Worm (Caenorhabditis elegans): Measurements from ENCODE around the gene F40F11.3.

F40F11.3 gene

DNA sequence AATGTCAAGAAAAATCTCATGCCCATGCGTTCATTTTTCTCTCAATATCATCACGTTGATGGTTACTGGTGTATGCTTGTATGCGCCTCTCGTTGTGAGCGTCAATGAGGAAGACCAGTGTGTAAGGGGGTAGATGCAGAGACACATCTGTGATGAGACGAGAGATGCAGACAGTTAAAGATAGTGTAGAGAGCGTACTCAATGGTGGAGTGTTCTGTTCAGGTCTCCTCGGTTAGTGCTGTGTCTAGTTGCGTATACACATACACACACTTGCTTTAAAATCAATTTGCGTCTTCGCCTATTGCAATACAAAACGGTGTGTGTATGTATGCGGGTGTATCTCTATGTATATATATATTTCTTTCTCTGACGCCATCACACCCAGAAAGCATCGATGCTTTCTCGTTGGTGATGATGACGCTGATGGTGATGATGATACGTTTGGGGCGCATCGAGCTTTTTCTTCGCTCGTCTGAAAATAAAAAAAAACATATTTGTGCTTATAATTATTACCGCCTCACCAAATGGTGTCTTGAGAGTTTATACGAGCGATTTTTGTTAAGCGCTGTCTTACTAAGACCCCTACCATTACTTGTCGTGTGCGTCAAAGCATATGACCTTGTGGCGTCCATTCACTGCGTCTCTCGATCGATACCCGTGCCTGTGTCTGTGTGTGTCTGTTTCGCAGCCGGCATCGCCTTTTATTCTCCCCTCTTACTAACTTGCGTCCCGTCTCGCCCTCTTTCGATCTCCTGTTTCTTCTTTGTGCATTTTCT is at the start of gene F40F11.3 (continued):
- TF ChIP-seq ceh-8 (GFP tag; optimal IDR thresholded peaks at IDR 0.05) (peak; percentile 80), C04F5.9 (tag; optimal IDR thresholded peaks at IDR 0.05) (peak; percentile 61), lin-39 (tag; optimal IDR thresholded peaks at IDR 0.05) (peak; percentile 25), vab-15 (tag; optimal IDR thresholded peaks at IDR 0.05) (peak; percentile 85), pax-3 (tag; optimal IDR thresholded peaks at IDR 0.05) (peak; percentile 73), irx-1 (tag; optimal IDR thresholded peaks at IDR 0.05) (peak; percentile 34), skn-1 (tag; optimal IDR thresholded peaks at IDR 0.05) (peak; percentile 67), elt-3 (tag; optimal IDR thresholded peaks at IDR 0.05) (peak in 3 of 6 experiments; percentile 44 to 81 (median 79)), xbp-1 (tag; optimal IDR thresholded peaks at IDR 0.05) (peak; percentile 74), sptf-1 (tag; optimal IDR thresholded peaks at IDR 0.05) (no peak), ceh-90 (tag; optimal IDR thresholded peaks at IDR 0.05) (no peak), lin-14 (GFP tag; optimal IDR thresholded peaks at IDR 0.05) (peak; percentile 97), fkh-8 (tag; optimal IDR thresholded peaks at IDR 0.05) (peak; percentile 86), grh-1 (GFP tag; IDR thresholded peaks at IDR 0.05) (peak; percentile 46), unc-62 (GFP tag; optimal IDR thresholded peaks at IDR 0.05) (peak; percentile 1), sup-37 (GFP tag; optimal IDR thresholded peaks at IDR 0.05) (no peak), dsc-1 (tag; optimal IDR thresholded peaks at IDR 0.05) (peak; percentile 93), unc-98 (GFP tag; IDR thresholded peaks at IDR 0.05) (no peak), lir-3 (tag; optimal IDR thresholded peaks at IDR 0.05; ENCODE audit: poor library complexity) (peak; percentile 83), lin-13 (GFP tag; optimal IDR thresholded peaks at IDR 0.05) (peak; percentile 68), nhr-90 (tag; optimal IDR thresholded peaks at IDR 0.05; ENCODE audit: poor library complexity) (peak; percentile 78), nhr-77 (tag; optimal IDR thresholded peaks at IDR 0.05) (peak; percentile 78), ceh-82 (tag; optimal IDR thresholded peaks at IDR 0.05) (peak; percentile 65 to 91 (median 78)), lsy-2 (tag; optimal IDR thresholded peaks at IDR 0.05) (peak; percentile 84 to 90), mef-2 (tag; optimal IDR thresholded peaks at IDR 0.05) (peak; percentile 6), ets-5 (GFP tag; IDR thresholded peaks at IDR 0.05) (no peak), nhr-237 (tag; optimal IDR thresholded peaks at IDR 0.05) (peak; percentile 85), mab-9 (GFP tag; IDR thresholded peaks at IDR 0.05) (0 out of 2 replicates have a peak, but pooled peaks have one; percentile 30), aha-1 (tag; optimal IDR thresholded peaks at IDR 0.05) (no peak), hlh-4 (tag; optimal IDR thresholded peaks at IDR 0.05) (no peak), pqm-1 (tag; optimal IDR thresholded peaks at IDR 0.05) (peak; percentile 33), ceh-63 (GFP tag; optimal IDR thresholded peaks at IDR 0.05) (no peak), C16A3.4 (tag; optimal IDR thresholded peaks at IDR 0.05) (peak; percentile 89), F16B12.6 (tag; optimal IDR thresholded peaks at IDR 0.05) (no peak)

ce11 chrIV:11641802-11642201 is 48.0 kb upstream of the F40F11.3 start, which contains the start of gene ZK809.1:
Gene ZK809.1, plus strand, starts transcription at chrIV:11642102.
- TF ChIP-seq rnt-1 (tag; optimal IDR thresholded peaks at IDR 0.05) (no peak), mep-1 (tag; optimal IDR thresholded peaks at IDR 0.05) (no peak), nhr-237 (tag; optimal IDR thresholded peaks at IDR 0.05) (no peak), hlh-4 (tag; optimal IDR thresholded peaks at IDR 0.05) (no peak), hlh-17 (GFP tag; optimal IDR thresholded peaks at IDR 0.05; ENCODE audit: borderline replicate concordance) (no peak), nhr-84 (tag; optimal IDR thresholded peaks at IDR 0.05) (no peak), unc-62 (GFP tag; optimal IDR thresholded peaks at IDR 0.05) (no peak), ceh-8 (GFP tag; optimal IDR thresholded peaks at IDR 0.05) (no peak), dsc-1 (tag; optimal IDR thresholded peaks at IDR 0.05) (no peak), unc-30 (tag; optimal IDR thresholded peaks at IDR 0.05) (no peak), fkh-10 (GFP tag; optimal IDR thresholded peaks at IDR 0.05) (no peak), unc-98 (GFP tag; IDR thresholded peaks at IDR 0.05) (no peak), zag-1 (tag; optimal IDR thresholded peaks at IDR 0.05) (no peak), efl-3 (GFP tag; optimal IDR thresholded peaks at IDR 0.05) (no peak), dpl-1 (GFP tag; optimal IDR thresholded peaks at IDR 0.05) (no peak), pax-3 (tag; optimal IDR thresholded peaks at IDR 0.05) (no peak), pqm-1 (tag; optimal IDR thresholded peaks at IDR 0.05) (no peak), ets-5 (GFP tag; IDR thresholded peaks at IDR 0.05) (no peak)

All from whole organism, L1 larva.